Fruit fly (Drosophila melanogaster): Measurements from ENCODE around the gene CG7488.

dm6 chr3R:13038075-13038474 is 42.7 kb downstream of the CG7488 start, which contains the start of gene CG11668:
- TF ChIP-seq CG8478 (optimal IDR thresholded peaks at IDR 0.05) (no peak), CTCF (optimal IDR thresholded peaks at IDR 0.05) (no peak)

Measured in S2 (cell line).